Fruit fly (Drosophila melanogaster) whole organism, embryonic: Measurements from ENCODE around the gene nonA.

Source experiments
- Atf-2 ChIP-seq: fragments of 200-800 bp; sonication (Bioruptor generic); optimal IDR thresholded peaks from 2 replicates; lab custom pipeline; 2016; ENCODE audit warnings: missing biosample characterization, missing genetic modification characterization
- B-H2 ChIP-seq: fragments of 200-800 bp; sonication (Bioruptor generic); optimal IDR thresholded peaks from 2 replicates; lab custom pipeline; 2018; ENCODE audit warnings: missing biosample characterization, mild to moderate bottlenecking, missing genetic modification characterization
- CG10565 ChIP-seq: fragments of 200-800 bp; sonication (Bioruptor generic); optimal IDR thresholded peaks from 3 replicates; lab custom pipeline; 2016; ENCODE audit warnings: missing biosample characterization, mild to moderate bottlenecking, missing genetic modification characterization
- CG10654 ChIP-seq: fragments of 200-800 bp; sonication (Bioruptor generic); optimal IDR thresholded peaks from 2 replicates; lab custom pipeline; 2016; ENCODE audit warnings: missing biosample characterization, missing genetic modification characterization
- CG11456 ChIP-seq: fragments of 200-800 bp; sonication (Bioruptor generic); IDR thresholded peaks from 3 replicates; pipeline ENCODE4 v1.3.6; 2022; ENCODE audit warnings: missing biosample characterization, missing genetic modification characterization
- CG13123 ChIP-seq: fragments of 200-800 bp; sonication (Bioruptor generic); optimal IDR thresholded peaks from 2 replicates; lab custom pipeline; 2016; ENCODE audit warnings: missing biosample characterization, missing genetic modification characterization
- CG14710 ChIP-seq: fragments of 200-800 bp; sonication (Bioruptor generic); optimal IDR thresholded peaks from 3 replicates; lab custom pipeline; 2019; ENCODE audit warnings: missing biosample characterization, mild to moderate bottlenecking, missing genetic modification characterization, moderate library complexity
- CG1603 ChIP-seq: fragments of 200-800 bp; sonication (Bioruptor generic); optimal IDR thresholded peaks from 2 replicates; lab custom pipeline; 2019; ENCODE audit warnings: missing biosample characterization, mild to moderate bottlenecking, missing genetic modification characterization, moderate library complexity
- CG17186 ChIP-seq: fragments of 200-800 bp; sonication (Bioruptor generic); optimal IDR thresholded peaks from 3 replicates; lab custom pipeline; 2017; ENCODE audit warnings: missing biosample characterization, missing genetic modification reagents, missing genetic modification characterization
- CG17829 ChIP-seq: fragments of 200-800 bp; optimal IDR thresholded peaks from 2 replicates; lab custom pipeline; 2019; ENCODE audit warnings: missing biosample characterization, mild to moderate bottlenecking, missing genetic modification characterization, moderate library complexity
- CG18262 ChIP-seq: fragments of 200-800 bp; optimal IDR thresholded peaks from 3 replicates; lab custom pipeline; 2019; ENCODE audit warnings: missing biosample characterization, mild to moderate bottlenecking, missing genetic modification characterization, moderate library complexity
- CG18476 ChIP-seq: fragments of 200-800 bp; sonication (Bioruptor generic); optimal IDR thresholded peaks from 2 replicates; lab custom pipeline; 2016; ENCODE audit warnings: missing biosample characterization, mild to moderate bottlenecking, missing genetic modification characterization
- CG18764 ChIP-seq: fragments of 200-800 bp; sonication (Bioruptor generic); optimal IDR thresholded peaks from 3 replicates; lab custom pipeline; 2016; ENCODE audit warnings: missing biosample characterization, missing genetic modification characterization
- CG3407 ChIP-seq: fragments of 200-800 bp; sonication (Bioruptor generic); optimal IDR thresholded peaks from 2 replicates; lab custom pipeline; 2018; ENCODE audit warnings: missing biosample characterization, mild to moderate bottlenecking, missing genetic modification characterization
- CG4424 ChIP-seq: fragments of 200-800 bp; sonication (Bioruptor generic); optimal IDR thresholded peaks from 3 replicates; lab custom pipeline; 2016; ENCODE audit warnings: missing biosample characterization, missing genetic modification characterization
- CG4820 ChIP-seq: fragments of 200-800 bp; sonication (Bioruptor generic); optimal IDR thresholded peaks from 3 replicates; lab custom pipeline; 2016; ENCODE audit warnings: missing biosample characterization, missing genetic modification characterization
- CG7556 ChIP-seq: fragments of 200-800 bp; sonication (Bioruptor generic); optimal IDR thresholded peaks from 2 replicates; lab custom pipeline; 2017; ENCODE audit warnings: missing biosample characterization, mild to moderate bottlenecking, missing genetic modification characterization
- CG9727 ChIP-seq: fragments of 200-800 bp; sonication (Bioruptor generic); optimal IDR thresholded peaks from 3 replicates; lab custom pipeline; 2017; ENCODE audit warnings: missing biosample characterization, mild to moderate bottlenecking, missing genetic modification characterization
- Chrac-16 ChIP-seq: fragments of 200-800 bp; sonication (Bioruptor generic); optimal IDR thresholded peaks from 3 replicates; lab custom pipeline; 2016; ENCODE audit warnings: missing biosample characterization, missing genetic modification characterization
- D19A ChIP-seq: fragments of 200-800 bp; optimal IDR thresholded peaks from 3 replicates; lab custom pipeline; 2019; ENCODE audit warnings: missing biosample characterization, mild to moderate bottlenecking, missing genetic modification characterization, moderate library complexity
- Deaf1 ChIP-seq: fragments of 200-800 bp; optimal IDR thresholded peaks from 3 replicates; lab custom pipeline; 2019; ENCODE audit warnings: missing biosample characterization, mild to moderate bottlenecking, missing genetic modification characterization, moderate library complexity
- Dip2 ChIP-seq: fragments of 200-800 bp; sonication (Bioruptor generic); IDR thresholded peaks from 2 replicates; pipeline ENCODE4 v1.3.6; 2022; ENCODE audit warnings: missing biosample characterization, missing genetic modification characterization
- Fer3 ChIP-seq: fragments of 200-800 bp; sonication (Bioruptor generic); optimal IDR thresholded peaks from 2 replicates; lab custom pipeline; 2018; ENCODE audit warnings: missing biosample characterization, mild to moderate bottlenecking, missing genetic modification characterization, moderate library complexity
- HmgZ ChIP-seq: fragments of 200-800 bp; sonication (Bioruptor generic); optimal IDR thresholded peaks from 2 replicates; lab custom pipeline; 2018; ENCODE audit warnings: missing biosample characterization, mild to moderate bottlenecking, missing genetic modification characterization
- Kr ChIP-seq: fragments of 200-800 bp; sonication (Bioruptor generic); optimal IDR thresholded peaks from 2 replicates; lab custom pipeline; 2017; ENCODE audit warnings: missing biosample characterization, mild to moderate bottlenecking, missing genetic modification characterization
- MBD-R2 ChIP-seq: fragments of 200-800 bp; sonication (Bioruptor generic); IDR thresholded peaks from 2 replicates; pipeline ENCODE4 v1.3.6; 2022; ENCODE audit warnings: missing biosample characterization, missing genetic modification characterization
- Max ChIP-seq: fragments of 200-800 bp; sonication (Bioruptor generic); optimal IDR thresholded peaks from 2 replicates; lab custom pipeline; 2016; ENCODE audit warnings: missing biosample characterization, mild to moderate bottlenecking, missing genetic modification characterization
- Mrtf ChIP-seq: fragments of 200-800 bp; sonication (Bioruptor generic); IDR thresholded peaks from 3 replicates; pipeline ENCODE4 v1.3.6; 2022; ENCODE audit warnings: missing biosample characterization, missing genetic modification characterization
- Nf-YA ChIP-seq: fragments of 200-800 bp; sonication (Bioruptor generic); IDR thresholded peaks from 2 replicates; pipeline ENCODE4 v1.3.6; 2022; ENCODE audit warnings: missing biosample characterization, missing genetic modification characterization
- Nf-YB ChIP-seq: fragments of 200-800 bp; sonication (Bioruptor generic); optimal IDR thresholded peaks from 3 replicates; lab custom pipeline; 2019; ENCODE audit warnings: missing biosample characterization, mild to moderate bottlenecking, missing genetic modification characterization, moderate library complexity
- Opbp ChIP-seq: fragments of 200-800 bp; sonication (Bioruptor generic); IDR thresholded peaks from 3 replicates; pipeline ENCODE4 v1.3.6; 2022; ENCODE audit warnings: missing biosample characterization, missing genetic modification characterization; ENCODE audit not compliant: partially characterized antibody
- Sox102F ChIP-seq: fragments of 200-800 bp; sonication (Bioruptor generic); optimal IDR thresholded peaks from 2 replicates; lab custom pipeline; 2018; ENCODE audit warnings: missing biosample characterization, mild to moderate bottlenecking, missing genetic modification characterization, moderate library complexity
- Xbp1 ChIP-seq: fragments of 200-800 bp; sonication (Bioruptor generic); optimal IDR thresholded peaks from 3 replicates; lab custom pipeline; 2016; ENCODE audit warnings: missing biosample characterization, mild to moderate bottlenecking, missing genetic modification characterization
- ara ChIP-seq: fragments of 200-800 bp; sonication (Bioruptor generic); IDR thresholded peaks from 2 replicates; pipeline ENCODE4 v1.3.6; 2022; ENCODE audit warnings: missing biosample characterization, missing genetic modification characterization
- ase ChIP-seq: fragments of 200-800 bp; sonication (Bioruptor generic); IDR thresholded peaks from 3 replicates; pipeline ENCODE4 v1.3.6; 2022; ENCODE audit warnings: missing biosample characterization, missing genetic modification characterization
- bowl ChIP-seq: fragments of 200-800 bp; sonication (Bioruptor generic); IDR thresholded peaks from 2 replicates; pipeline ENCODE4 v1.3.6; 2022; ENCODE audit warnings: missing biosample characterization, missing genetic modification characterization
- btn ChIP-seq: fragments of 200-800 bp; sonication (Bioruptor generic); optimal IDR thresholded peaks from 2 replicates; lab custom pipeline; 2016; ENCODE audit warnings: missing biosample characterization, missing genetic modification characterization
- caup ChIP-seq: fragments of 200-800 bp; sonication (Bioruptor generic); optimal IDR thresholded peaks from 3 replicates; lab custom pipeline; 2017; ENCODE audit warnings: missing biosample characterization, mild to moderate bottlenecking, missing genetic modification characterization, moderate library complexity; ENCODE audit not compliant: severe bottlenecking
- crc ChIP-seq: fragments of 200-800 bp; sonication (Bioruptor generic); optimal IDR thresholded peaks from 2 replicates; lab custom pipeline; 2016; ENCODE audit warnings: missing biosample characterization, missing genetic modification characterization
- croc ChIP-seq: fragments of 200-800 bp; sonication (Bioruptor generic); conservative IDR thresholded peaks from 3 replicates; pipeline ENCODE4 v1.3.6; 2022; ENCODE audit warnings: missing biosample characterization, missing genetic modification characterization
- eyg ChIP-seq: fragments of 200-800 bp; sonication (Bioruptor generic); optimal IDR thresholded peaks from 3 replicates; lab custom pipeline; 2016; ENCODE audit warnings: missing biosample characterization, missing genetic modification characterization
- fd3F ChIP-seq: fragments of 200-800 bp; sonication (Bioruptor generic); optimal IDR thresholded peaks from 2 replicates; lab custom pipeline; 2018; ENCODE audit warnings: missing biosample characterization, mild to moderate bottlenecking, missing genetic modification characterization, moderate library complexity
- fd96Cb ChIP-seq: fragments of 200-800 bp; sonication (Bioruptor generic); optimal IDR thresholded peaks from 2 replicates; lab custom pipeline; 2018; ENCODE audit warnings: missing biosample characterization, mild to moderate bottlenecking, missing genetic modification characterization, moderate library complexity
- her ChIP-seq: fragments of 200-800 bp; sonication (Bioruptor generic); optimal IDR thresholded peaks from 2 replicates; lab custom pipeline; 2016; ENCODE audit warnings: missing biosample characterization, missing genetic modification characterization
- ind ChIP-seq: fragments of 200-800 bp; sonication (Bioruptor generic); optimal IDR thresholded peaks from 3 replicates; lab custom pipeline; 2016; ENCODE audit warnings: missing biosample characterization, missing genetic modification characterization
- p53 ChIP-seq: fragments of 200-800 bp; sonication (Bioruptor generic); optimal IDR thresholded peaks from 2 replicates; lab custom pipeline; 2016; ENCODE audit warnings: missing biosample characterization, missing genetic modification characterization
- schlank ChIP-seq: fragments of 200-800 bp; sonication (Bioruptor generic); optimal IDR thresholded peaks from 2 replicates; lab custom pipeline; 2018; ENCODE audit warnings: missing biosample characterization, mild to moderate bottlenecking, missing genetic modification characterization
- unc-4 ChIP-seq: fragments of 200-800 bp; sonication (Bioruptor generic); IDR thresholded peaks from 2 replicates; pipeline ENCODE4 v1.3.6; 2022; ENCODE audit warnings: missing biosample characterization, missing genetic modification characterization; ENCODE audit not compliant: partially characterized antibody
- zf30C ChIP-seq: fragments of 200-800 bp; sonication (Bioruptor generic); optimal IDR thresholded peaks from 3 replicates; lab custom pipeline; 2018; ENCODE audit warnings: missing biosample characterization, mild to moderate bottlenecking, missing genetic modification characterization

Gene nonA

dm6 chrX:16383667-16384515 lies 22.5 kb downstream of the nonA start (continued):
- TF ChIP-seq B-H2 (GFP tag; lab: Kevin White, UChicago) (peak; percentile 86), CG10654 (peak; percentile 59), fd3F (GFP tag; lab: Kevin White, UChicago) (peak; percentile 86), CG17186 (GFP tag; lab: Kevin White, UChicago) (no peak), Fer3 (tag; lab: Kevin White, UChicago) (peak; percentile 92), caup (peak; percentile 92), CG18262 (tag; lab: Kevin White, UChicago) (peak; percentile 62), ase (GFP tag; lab: Robert Waterston, UW) (peak; percentile 8; the same call in 1 of the 3 replicates), CG18764 (GFP tag; lab: Kevin White, UChicago) (peak; percentile 68), Opbp (GFP tag; lab: Robert Waterston, UW) (no peak), CG18476 (peak; percentile 59), Atf-2 (peak; percentile 44), Nf-YB (GFP tag; lab: Kevin White, UChicago) (peak; percentile 76), CG4424 (peak; percentile 37), Deaf1 (no peak), bowl (GFP tag; lab: Robert Waterston, UW) (no peak), ind (GFP tag; lab: Kevin White, UChicago) (no peak), Chrac-16 (GFP tag; lab: Kevin White, UChicago) (no peak), CG11456 (GFP tag; lab: Robert Waterston, UW) (0 out of 3 replicates have a peak, but pooled peaks have one; percentile 57), Max (GFP tag; lab: Kevin White, UChicago) (peak; percentile 70), CG3407 (GFP tag; lab: Kevin White, UChicago) (peak; percentile 72), CG17829 (tag; lab: Kevin White, UChicago) (peak; percentile 50), fd96Cb (tag; lab: Kevin White, UChicago) (peak; percentile 56), CG4820 (GFP tag; lab: Kevin White, UChicago) (peak; percentile 4), unc-4 (GFP tag; lab: Robert Waterston, UW) (no peak), zf30C (GFP tag; lab: Kevin White, UChicago) (no peak), eyg (GFP tag; lab: Kevin White, UChicago) (peak; percentile 46), CG13123 (peak; percentile 75), CG14710 (tag; lab: Kevin White, UChicago) (peak; percentile 78), CG1603 (tag; lab: Kevin White, UChicago) (no peak), D19A (tag; lab: Kevin White, UChicago) (peak; percentile 50), croc (GFP tag; lab: Robert Waterston, UW) (no peak), Mrtf (no peak), btn (peak; percentile 10), Dip2 (GFP tag; lab: Robert Waterston, UW) (no peak), p53 (GFP tag; lab: Kevin White, UChicago) (no peak), MBD-R2 (GFP tag; lab: Robert Waterston, UW) (no peak; the same call in 1 of the 2 replicates), Kr (no peak), schlank (peak; percentile 94), CG9727 (GFP tag; lab: Kevin White, UChicago) (peak; percentile 76), CG7556 (GFP tag; lab: Kevin White, UChicago) (peak; percentile 70), Xbp1 (GFP tag; lab: Kevin White, UChicago) (no peak), Sox102F (no peak), CG10565 (no peak), HmgZ (tag; lab: Kevin White, UChicago) (peak; percentile 94), her (GFP tag; lab: Kevin White, UChicago) (peak; percentile 63), Nf-YA (GFP tag; lab: Robert Waterston, UW) (peak; percentile 32; the same call in 1 of the 2 replicates), crc (GFP tag; lab: Kevin White, UChicago) (peak; percentile 64), ara (GFP tag; lab: Robert Waterston, UW) (peak; percentile 38; the same call in 1 of the 2 replicates)
